Worm (Caenorhabditis elegans): Measurements from ENCODE around the gene lgc-4.

DNA sequence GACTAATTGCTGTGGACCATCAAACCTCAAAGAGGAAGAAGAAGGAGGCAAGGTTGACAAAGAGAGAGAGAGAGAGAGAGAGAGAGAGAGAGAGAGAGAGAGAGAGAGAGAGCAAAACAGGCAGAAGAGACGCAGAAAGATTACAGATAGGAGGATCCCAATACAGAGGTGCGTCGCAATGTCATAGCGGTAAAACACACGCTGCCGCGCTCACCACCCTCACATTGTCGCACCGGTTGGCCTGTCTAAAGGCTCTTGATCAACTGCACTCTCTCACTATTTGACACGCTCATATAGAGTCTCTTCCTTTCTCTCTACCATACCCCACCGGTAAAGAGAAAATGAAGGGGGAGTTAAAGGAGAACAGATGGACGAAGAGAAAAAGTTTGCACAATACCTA lies 16.8 kb downstream of the lgc-4 start:
- TF ChIP-seq W03F9.2 (tag; optimal IDR thresholded peaks at IDR 0.05) (no peak), him-1 (tag; optimal IDR thresholded peaks at IDR 0.05) (no peak), dao-5 (tag; optimal IDR thresholded peaks at IDR 0.05) (no peak)

All from whole organism, L4/young adult.